Fruit fly (Drosophila melanogaster) whole organism, embryonic: ENCODE measurements around the gene CG42375.

Experiments used
- Ada2b ChIP-seq: fragments of 200-800 bp; sonication (Bioruptor generic); IDR thresholded peaks from 2 replicates; pipeline ENCODE4 v1.3.6; 2022; ENCODE audit warnings: missing biosample characterization, missing genetic modification characterization
- CG1024 ChIP-seq: fragments of 200-800 bp; sonication (Bioruptor generic); IDR thresholded peaks from 2 replicates; pipeline ENCODE4 v1.3.6; 2022; ENCODE audit warnings: missing biosample characterization, missing genetic modification characterization
- CG10431 ChIP-seq: fragments of 200-800 bp; sonication (Bioruptor generic); optimal IDR thresholded peaks from 3 replicates; lab custom pipeline; 2018; ENCODE audit warnings: missing biosample characterization, mild to moderate bottlenecking, missing genetic modification characterization
- CG10543 ChIP-seq: fragments of 200-800 bp; sonication (Bioruptor generic); optimal IDR thresholded peaks from 3 replicates; lab custom pipeline; 2017; ENCODE audit warnings: missing biosample characterization, mild to moderate bottlenecking, missing genetic modification characterization, moderate library complexity
- CG10654 ChIP-seq: fragments of 200-800 bp; sonication (Bioruptor generic); optimal IDR thresholded peaks from 2 replicates; lab custom pipeline; 2016; ENCODE audit warnings: missing biosample characterization, missing genetic modification characterization
- CG12219 ChIP-seq: fragments of 200-800 bp; sonication (Bioruptor generic); optimal IDR thresholded peaks from 3 replicates; lab custom pipeline; 2018; ENCODE audit warnings: missing biosample characterization, mild to moderate bottlenecking, missing genetic modification characterization
- CG14667 ChIP-seq: fragments of 200-800 bp; sonication (Bioruptor generic); IDR thresholded peaks from 2 replicates; pipeline ENCODE4 v1.3.6; 2022; ENCODE audit warnings: missing biosample characterization, missing genetic modification characterization
- CG15696 ChIP-seq: fragments of 200-800 bp; sonication (Bioruptor generic); optimal IDR thresholded peaks from 2 replicates; lab custom pipeline; 2019; ENCODE audit warnings: missing biosample characterization, mild to moderate bottlenecking, missing genetic modification characterization, moderate library complexity
- CG1603 ChIP-seq: fragments of 200-800 bp; sonication (Bioruptor generic); optimal IDR thresholded peaks from 2 replicates; lab custom pipeline; 2019; ENCODE audit warnings: missing biosample characterization, mild to moderate bottlenecking, missing genetic modification characterization, moderate library complexity
- CG16813 ChIP-seq: fragments of 200-800 bp; sonication (Bioruptor generic); IDR thresholded peaks from 3 replicates; pipeline ENCODE4 v1.3.6; 2022; ENCODE audit warnings: missing biosample characterization, missing genetic modification characterization; ENCODE audit not compliant: partially characterized antibody
- CG18011 ChIP-seq: fragments of 200-800 bp; sonication (Bioruptor generic); optimal IDR thresholded peaks from 2 replicates; lab custom pipeline; 2017; ENCODE audit warnings: missing biosample characterization, missing genetic modification characterization, mild to moderate bottlenecking, moderate library complexity, missing genotype
- CG2120 ChIP-seq: fragments of 200-800 bp; sonication (Bioruptor generic); optimal IDR thresholded peaks from 3 replicates; lab custom pipeline; 2016; ENCODE audit warnings: missing biosample characterization, missing genetic modification characterization
- CG6813 ChIP-seq: fragments of 200-800 bp; sonication (Bioruptor generic); optimal IDR thresholded peaks from 2 replicates; lab custom pipeline; 2017; ENCODE audit warnings: missing biosample characterization, missing genetic modification characterization, mild to moderate bottlenecking, moderate library complexity, missing genetic modification reagents
- CG7786 ChIP-seq: fragments of 200-800 bp; sonication (Bioruptor generic); optimal IDR thresholded peaks from 2 replicates; lab custom pipeline; 2016; ENCODE audit warnings: missing biosample characterization, missing genetic modification characterization
- CG7839 ChIP-seq: fragments of 200-800 bp; sonication (Bioruptor generic); optimal IDR thresholded peaks from 3 replicates; lab custom pipeline; 2018; ENCODE audit warnings: missing biosample characterization, mild to moderate bottlenecking, missing genetic modification characterization, moderate library complexity
- CG8478 ChIP-seq: fragments of >200 bp; optimal IDR thresholded peaks from 2 replicates; lab custom pipeline; 2018
- CHES-1-like ChIP-seq: fragments of 200-800 bp; sonication (Bioruptor generic); optimal IDR thresholded peaks from 2 replicates; lab custom pipeline; 2016; ENCODE audit warnings: missing biosample characterization, missing genetic modification characterization
- CTCF ChIP-seq: fragments of 200-800 bp; sonication (Bioruptor generic); optimal IDR thresholded peaks from 2 replicates; lab custom pipeline; 2017; ENCODE audit warnings: missing biosample characterization, mild to moderate bottlenecking, missing genetic modification characterization, moderate library complexity
- Dad ChIP-seq: fragments of 200-800 bp; sonication (Bioruptor generic); optimal IDR thresholded peaks from 3 replicates; lab custom pipeline; 2016; ENCODE audit warnings: missing biosample characterization, missing genetic modification characterization
- Dbx ChIP-seq: fragments of 200-800 bp; sonication (Bioruptor generic); IDR thresholded peaks from 3 replicates; pipeline ENCODE4 v1.3.6; 2022; ENCODE audit warnings: missing biosample characterization, missing genetic modification characterization
- Doc2 ChIP-seq: fragments of 200-800 bp; sonication (Bioruptor generic); IDR thresholded peaks from 2 replicates; pipeline ENCODE4 v1.3.6; 2022; ENCODE audit warnings: missing biosample characterization, missing genetic modification characterization
- H15 ChIP-seq: fragments of 200-800 bp; sonication (Bioruptor generic); IDR thresholded peaks from 3 replicates; pipeline ENCODE4 v1.3.6; 2022; ENCODE audit warnings: missing biosample characterization, missing genetic modification characterization
- Kr ChIP-seq: fragments of 200-800 bp; sonication (Bioruptor generic); optimal IDR thresholded peaks from 2 replicates; lab custom pipeline; 2017; ENCODE audit warnings: missing biosample characterization, mild to moderate bottlenecking, missing genetic modification characterization
- Max ChIP-seq: fragments of 200-800 bp; sonication (Bioruptor generic); optimal IDR thresholded peaks from 2 replicates; lab custom pipeline; 2016; ENCODE audit warnings: missing biosample characterization, mild to moderate bottlenecking, missing genetic modification characterization
- Med ChIP-seq: fragments of 200-800 bp; sonication (Bioruptor generic); peaks from one replicate; lab custom pipeline; 2016; ENCODE audit warnings: missing biosample characterization, missing genetic modification characterization, mild to moderate bottlenecking, inconsistent platforms, moderate library complexity
- Mrtf ChIP-seq: fragments of 200-800 bp; sonication (Bioruptor generic); IDR thresholded peaks from 3 replicates; pipeline ENCODE4 v1.3.6; 2022; ENCODE audit warnings: missing biosample characterization, missing genetic modification characterization
- Six4 ChIP-seq: fragments of 200-800 bp; sonication (Bioruptor generic); optimal IDR thresholded peaks from 2 replicates; lab custom pipeline; 2016; ENCODE audit warnings: missing biosample characterization, missing genetic modification characterization
- Sry-δ ChIP-seq: fragments of 200-800 bp; sonication (Bioruptor generic); optimal IDR thresholded peaks from 2 replicates; lab custom pipeline; 2016; ENCODE audit warnings: missing biosample characterization, missing genetic modification characterization
- Xbp1 ChIP-seq: fragments of 200-800 bp; sonication (Bioruptor generic); optimal IDR thresholded peaks from 3 replicates; lab custom pipeline; 2016; ENCODE audit warnings: missing biosample characterization, mild to moderate bottlenecking, missing genetic modification characterization
- ara ChIP-seq: fragments of 200-800 bp; sonication (Bioruptor generic); IDR thresholded peaks from 2 replicates; pipeline ENCODE4 v1.3.6; 2022; ENCODE audit warnings: missing biosample characterization, missing genetic modification characterization
- dmrt11E ChIP-seq: fragments of 200-800 bp; sonication (Bioruptor generic); optimal IDR thresholded peaks from 3 replicates; lab custom pipeline; 2018; ENCODE audit warnings: missing biosample characterization, mild to moderate bottlenecking, missing genetic modification characterization, moderate library complexity
- esg ChIP-seq: fragments of 200-800 bp; sonication (Bioruptor generic); conservative IDR thresholded peaks from 2 replicates; pipeline ENCODE4 v1.3.6; 2022; ENCODE audit warnings: missing biosample characterization, missing genetic modification characterization
- eve ChIP-seq, 2 experiments: fragments of >200 bp; optimal IDR thresholded peaks; 2 replicates each; lab custom pipeline; 2017; ENCODE audit warnings: missing biosample characterization in 2 of 2, missing genetic modification characterization in 2 of 2
- fd102C ChIP-seq: fragments of 200-800 bp; sonication (Bioruptor generic); optimal IDR thresholded peaks from 2 replicates; lab custom pipeline; 2018; ENCODE audit warnings: missing biosample characterization, mild to moderate bottlenecking, missing genetic modification characterization, moderate library complexity
- hb ChIP-seq: fragments of 200-800 bp; sonication (Bioruptor generic); IDR thresholded peaks from 3 replicates; pipeline ENCODE4 v1.3.6; 2022; ENCODE audit warnings: missing biosample characterization, missing genetic modification characterization; ENCODE audit not compliant: partially characterized antibody
- hbn ChIP-seq: fragments of 200-800 bp; sonication (Bioruptor generic); IDR thresholded peaks from 2 replicates; pipeline ENCODE4 v1.3.6; 2022; ENCODE audit warnings: missing biosample characterization, missing genetic modification characterization; ENCODE audit not compliant: partially characterized antibody
- hkb ChIP-seq, 2 experiments: fragments of 200-800 bp in 1 of 2; fragments of >200 bp in 1 of 2; sonication (Bioruptor generic) in 1 of 2; IDR thresholded peaks in 1 of 2; optimal IDR thresholded peaks in 1 of 2; 2 replicates each; pipeline versions ENCODE4 v1.3.6 to Lab custom; 2017 to 2022; ENCODE audit warnings: missing biosample characterization in 1 of 2, missing genetic modification characterization in 1 of 2
- insv ChIP-seq, 2 experiments: fragments of 200-800 bp; sonication (Bioruptor generic); optimal IDR thresholded peaks; 3 replicates each; lab custom pipeline; 2016 to 2018; ENCODE audit warnings: missing biosample characterization in 2 of 2, missing genetic modification characterization in 2 of 2
- jumu ChIP-seq: fragments of 200-800 bp; sonication (Bioruptor generic); optimal IDR thresholded peaks from 3 replicates; lab custom pipeline; 2016; ENCODE audit warnings: missing biosample characterization, missing genetic modification characterization
- knrl ChIP-seq: fragments of 200-800 bp; sonication (Bioruptor generic); IDR thresholded peaks from 3 replicates; pipeline ENCODE4 v1.3.6; 2022; ENCODE audit warnings: missing biosample characterization, missing genetic modification characterization; ENCODE audit not compliant: partially characterized antibody
- lilli ChIP-seq: fragments of 200-800 bp; sonication (Bioruptor generic); optimal IDR thresholded peaks from 3 replicates; lab custom pipeline; 2016; ENCODE audit warnings: missing biosample characterization, missing genetic modification characterization
- lmd ChIP-seq: fragments of 200-800 bp; sonication (Bioruptor generic); IDR thresholded peaks from 2 replicates; pipeline ENCODE4 v1.3.6; 2022; ENCODE audit warnings: missing biosample characterization, missing genetic modification characterization
- maf-S ChIP-seq: fragments of 200-800 bp; sonication (Bioruptor generic); optimal IDR thresholded peaks from 2 replicates; lab custom pipeline; 2016; ENCODE audit warnings: missing biosample characterization, missing genetic modification characterization
- pho ChIP-seq: fragments of 200-800 bp; sonication (Bioruptor generic); optimal IDR thresholded peaks from 2 replicates; lab custom pipeline; 2016; ENCODE audit warnings: missing biosample characterization, missing genetic modification characterization
- pum ChIP-seq: fragments of 200-800 bp; sonication (Bioruptor generic); optimal IDR thresholded peaks from 2 replicates; lab custom pipeline; 2016; ENCODE audit warnings: missing biosample characterization, missing genetic modification characterization
- ro ChIP-seq: fragments of 200-800 bp; sonication (Bioruptor generic); IDR thresholded peaks from 2 replicates; pipeline ENCODE4 v1.3.6; 2022; ENCODE audit warnings: missing biosample characterization, missing genetic modification characterization
- sisA ChIP-seq: fragments of 200-800 bp; sonication (Bioruptor generic); IDR thresholded peaks from 2 replicates; pipeline ENCODE4 v1.3.6; 2022; ENCODE audit warnings: missing biosample characterization, missing genetic modification characterization
- tgo ChIP-seq: fragments of 200-800 bp; sonication (Bioruptor generic); IDR thresholded peaks from 3 replicates; pipeline ENCODE4 v1.3.6; 2022; ENCODE audit warnings: missing biosample characterization, missing genetic modification characterization
- tio ChIP-seq: fragments of 200-800 bp; sonication (Bioruptor generic); optimal IDR thresholded peaks from 2 replicates; lab custom pipeline; 2017; ENCODE audit warnings: missing biosample characterization, missing genetic modification characterization, inconsistent platforms
- usp ChIP-seq: fragments of >200 bp; optimal IDR thresholded peaks from 2 replicates; lab custom pipeline; 2017; ENCODE audit warnings: missing biosample characterization, missing genetic modification characterization
- vfl ChIP-seq: fragments of 200-800 bp; sonication (Bioruptor generic); optimal IDR thresholded peaks from 2 replicates; lab custom pipeline; 2016; ENCODE audit warnings: missing biosample characterization, missing genetic modification characterization

CG42375 gene

dm6 chr3R:13800430-13800848 lies 21.0 kb downstream of the CG42375 start (continued):
- TF ChIP-seq CG1603 (tag; lab: Kevin White, UChicago) (peak; percentile 11), usp (GFP tag; lab: Kevin White, UChicago) (no peak), CG1024 (peak; percentile 78), CG8478 (no peak), Mrtf (peak; percentile 89), CHES-1-like (peak; percentile 41), Dbx (GFP tag; lab: Robert Waterston, UW) (peak; percentile 97), ara (GFP tag; lab: Robert Waterston, UW) (peak; percentile 89), Xbp1 (peak; percentile 83), fd102C (GFP tag; lab: Kevin White, UChicago) (no peak), CG18011 (GFP tag; lab: Kevin White, UChicago) (peak; percentile 63), Doc2 (GFP tag; lab: Robert Waterston, UW) (peak; percentile 74), Six4 (GFP tag; lab: Kevin White, UChicago) (peak; percentile 75), lilli (GFP tag; lab: Kevin White, UChicago) (peak; percentile 79), sisA (peak; percentile 90), CG10543 (GFP tag; lab: Kevin White, UChicago) (peak; percentile 95), CG14667 (GFP tag; lab: Robert Waterston, UW) (peak; percentile 88), tgo (GFP tag; lab: Robert Waterston, UW) (peak; percentile 93), hkb (optimal IDR thresholded peaks at IDR 0.05; lab: Kevin White, UChicago) (no peak), hkb (GFP tag; IDR thresholded peaks at IDR 0.05; lab: Robert Waterston, UW) (peak; percentile 97), Sry-δ (GFP tag; lab: Kevin White, UChicago) (peak; percentile 11), CTCF (GFP tag; lab: Kevin White, UChicago) (peak; percentile 38), CG10654 (peak; percentile 69), knrl (GFP tag; lab: Robert Waterston, UW) (no peak), pum (peak; percentile 50), H15 (GFP tag; lab: Robert Waterston, UW) (peak; percentile 92), CG16813 (GFP tag; lab: Robert Waterston, UW) (no peak; the same call in 2 of the 3 replicates), CG10431 (GFP tag; lab: Kevin White, UChicago) (peak; percentile 83), Max (GFP tag; lab: Kevin White, UChicago) (peak; percentile 83), Kr (GFP tag; lab: Kevin White, UChicago) (no peak), vfl (GFP tag; lab: Kevin White, UChicago) (peak; percentile 65), pho (GFP tag; lab: Kevin White, UChicago) (peak; percentile 54), CG15696 (tag; lab: Kevin White, UChicago) (peak; percentile 88), CG2120 (peak; percentile 90), tio (peak; percentile 72), jumu (peak; percentile 71), esg (GFP tag; lab: Robert Waterston, UW) (peak; percentile 93), hb (GFP tag; lab: Robert Waterston, UW) (no peak), Ada2b (GFP tag; lab: Robert Waterston, UW) (peak; percentile 96), eve (GFP tag; optimal IDR thresholded peaks at IDR 0.05; lab: Kevin White, UChicago) (peak in 1 of 2 experiments; percentile 94), CG12219 (GFP tag; lab: Kevin White, UChicago) (peak; percentile 81), maf-S (peak; percentile 34), CG6813 (GFP tag; lab: Kevin White, UChicago) (peak; percentile 87), hbn (no peak), ro (GFP tag; lab: Robert Waterston, UW) (peak; percentile 84), insv (GFP tag; optimal IDR thresholded peaks at IDR 0.05; lab: Kevin White, UChicago) (peak in 1 of 2 experiments; percentile 65), Med (GFP tag; lab: Kevin White, UChicago) (peak; percentile 93), dmrt11E (tag; lab: Kevin White, UChicago) (peak; percentile 86), CG7839 (tag; lab: Kevin White, UChicago) (peak; percentile 92), lmd (peak; percentile 93), CG7786 (GFP tag; lab: Kevin White, UChicago) (peak; percentile 28), Dad (GFP tag; lab: Kevin White, UChicago) (peak; percentile 57)
